Fruit fly (Drosophila melanogaster) whole organism, pupa: ENCODE data around the gene Cyp6d4.

ENCODE experiments used
- CG10348 ChIP-seq: fragments of 200-800 bp; sonication (Bioruptor generic); IDR thresholded peaks from 2 replicates; pipeline ENCODE4 v1.3.6; 2022; ENCODE audit warnings: missing biosample characterization, missing genetic modification characterization
- CG12605 ChIP-seq: fragments of 200-800 bp; sonication (Bioruptor generic); IDR thresholded peaks from 2 replicates; pipeline ENCODE4 v1.3.6; 2022; ENCODE audit warnings: missing biosample characterization, missing genetic modification characterization
- CG13204 ChIP-seq: fragments of 200-800 bp; sonication (Bioruptor generic); optimal IDR thresholded peaks from 2 replicates; lab custom pipeline; 2018; ENCODE audit warnings: missing biosample characterization, mild to moderate bottlenecking, missing genetic modification characterization, moderate library complexity
- CG14655 ChIP-seq: fragments of 200-800 bp; sonication (Bioruptor generic); optimal IDR thresholded peaks from 3 replicates; lab custom pipeline; 2017; ENCODE audit warnings: mild to moderate bottlenecking, missing biosample characterization, missing genetic modification reagents, missing genetic modification characterization
- CG15710 ChIP-seq: fragments of 200-800 bp; sonication (Bioruptor generic); optimal IDR thresholded peaks from 2 replicates; lab custom pipeline; 2018; ENCODE audit warnings: missing biosample characterization, mild to moderate bottlenecking, missing genetic modification characterization, moderate library complexity
- CG17806 ChIP-seq: fragments of 200-800 bp; sonication (Bioruptor generic); optimal IDR thresholded peaks from 2 replicates; lab custom pipeline; 2018; ENCODE audit warnings: missing biosample characterization, mild to moderate bottlenecking, missing genetic modification characterization, moderate library complexity
- CG32121 ChIP-seq: fragments of 200-800 bp; sonication (Bioruptor generic); IDR thresholded peaks from 2 replicates; pipeline ENCODE4 v1.3.6; 2022; ENCODE audit warnings: missing biosample characterization, missing genetic modification characterization
- CG34367 ChIP-seq: fragments of 200-800 bp; sonication (Bioruptor generic); optimal IDR thresholded peaks from 2 replicates; lab custom pipeline; 2018; ENCODE audit warnings: missing biosample characterization, mild to moderate bottlenecking, missing genetic modification characterization
- CG4496 ChIP-seq: fragments of 200-800 bp; sonication (Bioruptor generic); IDR thresholded peaks from 3 replicates; pipeline ENCODE4 v1.3.6; 2022; ENCODE audit warnings: missing biosample characterization, missing genetic modification characterization
- CG8159 ChIP-seq: fragments of 200-800 bp; sonication (Bioruptor generic); optimal IDR thresholded peaks from 3 replicates; lab custom pipeline; 2018; ENCODE audit warnings: missing biosample characterization, mild to moderate bottlenecking, missing genetic modification characterization, moderate library complexity
- CG8301 ChIP-seq: fragments of 200-800 bp; sonication (Bioruptor generic); optimal IDR thresholded peaks from 2 replicates; lab custom pipeline; 2018; ENCODE audit warnings: missing biosample characterization, mild to moderate bottlenecking, missing genetic modification characterization
- CG9948 ChIP-seq: fragments of 200-800 bp; sonication (Bioruptor generic); optimal IDR thresholded peaks from 2 replicates; lab custom pipeline; 2018; ENCODE audit warnings: missing biosample characterization, mild to moderate bottlenecking, missing genetic modification characterization, moderate library complexity
- D1 ChIP-seq: fragments of 200-800 bp; sonication (Bioruptor generic); optimal IDR thresholded peaks from 2 replicates; lab custom pipeline; 2018; ENCODE audit warnings: missing biosample characterization, mild to moderate bottlenecking, missing genetic modification characterization, moderate library complexity
- EcR ChIP-seq: fragments of 200-800 bp; sonication (Bioruptor generic); optimal IDR thresholded peaks from 3 replicates; lab custom pipeline; 2019; ENCODE audit warnings: missing biosample characterization, missing genetic modification characterization, mild to moderate bottlenecking, moderate library complexity, missing genetic modification reagents
- Ets98B ChIP-seq: fragments of 200-800 bp; sonication (Bioruptor generic); IDR thresholded peaks from 2 replicates; pipeline ENCODE4 v1.3.6; 2022; ENCODE audit warnings: missing biosample characterization, missing genetic modification characterization
- Pif1A ChIP-seq: fragments of 200-800 bp; sonication (Bioruptor generic); optimal IDR thresholded peaks from 3 replicates; lab custom pipeline; 2016; ENCODE audit warnings: missing biosample characterization, missing genetic modification characterization
- Pif1B ChIP-seq: fragments of 200-800 bp; sonication (Bioruptor generic); optimal IDR thresholded peaks from 3 replicates; lab custom pipeline; 2016; ENCODE audit warnings: missing biosample characterization, missing genetic modification characterization
- Snoo ChIP-seq: fragments of 200-800 bp; sonication (Bioruptor generic); optimal IDR thresholded peaks from 3 replicates; lab custom pipeline; 2017; ENCODE audit warnings: missing biosample characterization, mild to moderate bottlenecking, missing genetic modification characterization, inconsistent platforms
- fd96Ca ChIP-seq: fragments of 200-800 bp; sonication (Bioruptor generic); IDR thresholded peaks from 3 replicates; pipeline ENCODE4 v1.3.6; 2022; ENCODE audit warnings: missing biosample characterization, missing genetic modification characterization
- gl ChIP-seq: fragments of 200-800 bp; sonication (Bioruptor generic); optimal IDR thresholded peaks from 2 replicates; lab custom pipeline; 2018; ENCODE audit warnings: missing biosample characterization, mild to moderate bottlenecking, missing genetic modification characterization
- rn ChIP-seq: fragments of 200-800 bp; sonication (Bioruptor generic); IDR thresholded peaks from 2 replicates; pipeline ENCODE4 v1.3.6; 2022; ENCODE audit warnings: missing biosample characterization, missing genetic modification characterization

The Cyp6d4 gene

dm6 chr3R:22667284-22667958 lies 30.7 kb upstream of the Cyp6d4 start:
- TF ChIP-seq fd96Ca (GFP tag; lab: Robert Waterston, UW) (peak; percentile 50), CG13204 (GFP tag; lab: Kevin White, UChicago) (peak; percentile 67), CG17806 (peak; percentile 96), Ets98B (GFP tag; lab: Robert Waterston, UW) (peak; percentile 80), CG8301 (tag; lab: Kevin White, UChicago) (peak; percentile 94), Snoo (tag; lab: Kevin White, UChicago) (peak; percentile 92), CG15710 (tag; lab: Kevin White, UChicago) (peak; percentile 95), CG8159 (tag; lab: Kevin White, UChicago) (peak; percentile 99), CG34367 (tag; lab: Kevin White, UChicago) (peak; percentile 91), CG12605 (GFP tag; lab: Robert Waterston, UW) (peak; percentile 73; the same call in 1 of the 2 replicates), D1 (tag; lab: Kevin White, UChicago) (peak; percentile 96), CG32121 (GFP tag; lab: Robert Waterston, UW) (peak; percentile 90), CG4496 (GFP tag; lab: Robert Waterston, UW) (peak; percentile 94; the same call in 2 of the 3 replicates), Pif1B (GFP tag; lab: Kevin White, UChicago) (peak; percentile 91), EcR (GFP tag; lab: Kevin White, UChicago) (peak; percentile 3), Pif1A (GFP tag; lab: Kevin White, UChicago) (peak; percentile 87), rn (GFP tag; lab: Robert Waterston, UW) (peak; percentile 81), CG9948 (tag; lab: Kevin White, UChicago) (peak; percentile 99), gl (tag; lab: Kevin White, UChicago) (peak; percentile 78), CG14655 (GFP tag; lab: Kevin White, UChicago) (peak; percentile 96), CG10348 (GFP tag; lab: Robert Waterston, UW) (peak; percentile 75)

dm6 chr3R:22667959-22668316 lies 30.2 kb upstream of the Cyp6d4 start:
- no peak for TF ChIP-seq CG9948 (tag; lab: Kevin White, UChicago)
- no peak for TF ChIP-seq D1 (tag; lab: Kevin White, UChicago)
- no peak for TF ChIP-seq CG8159 (tag; lab: Kevin White, UChicago)
- no peak for TF ChIP-seq CG10348 (GFP tag; lab: Robert Waterston, UW)
- TF ChIP-seq CG4496 (GFP tag; lab: Robert Waterston, UW) = no peak
- TF ChIP-seq CG15710 (tag; lab: Kevin White, UChicago) = no peak
- no peak for TF ChIP-seq Snoo (tag; lab: Kevin White, UChicago)
- TF ChIP-seq CG8301 (tag; lab: Kevin White, UChicago) = no peak
- TF ChIP-seq Ets98B (GFP tag; lab: Robert Waterston, UW) = no peak
- TF ChIP-seq Pif1B (GFP tag; lab: Kevin White, UChicago) = no peak
- TF ChIP-seq CG13204 (GFP tag; lab: Kevin White, UChicago) = no peak
- no peak for TF ChIP-seq Pif1A (GFP tag; lab: Kevin White, UChicago)
- TF ChIP-seq EcR (GFP tag; lab: Kevin White, UChicago) = no peak
- TF ChIP-seq rn (GFP tag; lab: Robert Waterston, UW) = no peak
- TF ChIP-seq CG12605 (GFP tag; lab: Robert Waterston, UW) = no peak

dm6 chr3R:22668622-22669021 lies 29.5 kb upstream of the Cyp6d4 start:
- TF ChIP-seq CG10348 (GFP tag; lab: Robert Waterston, UW) = no peak
- peak; percentile 11 for TF ChIP-seq CG17806
- TF ChIP-seq gl (tag; lab: Kevin White, UChicago) = no peak
- no peak for TF ChIP-seq D1 (tag; lab: Kevin White, UChicago)
- peak; percentile 67 for TF ChIP-seq CG4496 (GFP tag; lab: Robert Waterston, UW)
- TF ChIP-seq CG8159 (tag; lab: Kevin White, UChicago) = no peak
- peak; percentile 15; the same call in 1 of the 2 replicates for TF ChIP-seq Ets98B (GFP tag; lab: Robert Waterston, UW)
- peak; percentile 22 for TF ChIP-seq CG15710 (tag; lab: Kevin White, UChicago)
- peak; percentile 25 for TF ChIP-seq CG9948 (tag; lab: Kevin White, UChicago)
- TF ChIP-seq CG14655 (GFP tag; lab: Kevin White, UChicago) = peak; percentile 27
- TF ChIP-seq CG34367 (tag; lab: Kevin White, UChicago) = no peak
- no peak for TF ChIP-seq rn (GFP tag; lab: Robert Waterston, UW)
- no peak for TF ChIP-seq fd96Ca (GFP tag; lab: Robert Waterston, UW)
- TF ChIP-seq Snoo (tag; lab: Kevin White, UChicago) = no peak
- TF ChIP-seq CG8301 (tag; lab: Kevin White, UChicago) = no peak
- no peak for TF ChIP-seq CG13204 (GFP tag; lab: Kevin White, UChicago)
- TF ChIP-seq CG32121 (GFP tag; lab: Robert Waterston, UW) = peak; percentile 53; the same call in 1 of the 2 replicates
- peak; percentile 11 for TF ChIP-seq Pif1B (GFP tag; lab: Kevin White, UChicago)
- no peak for TF ChIP-seq EcR (GFP tag; lab: Kevin White, UChicago)
- peak; percentile 39 for TF ChIP-seq Pif1A (GFP tag; lab: Kevin White, UChicago)

dm6 chr3R:22669121-22669520 lies 29.0 kb upstream of the Cyp6d4 start:
- TF ChIP-seq CG12605 (GFP tag; lab: Robert Waterston, UW) (no peak), CG17806 (no peak), CG34367 (tag; lab: Kevin White, UChicago) (no peak), Pif1B (GFP tag; lab: Kevin White, UChicago) (no peak)

dm6 chr3R:22669789-22670426 lies 28.2 kb upstream of the Cyp6d4 start:
- no peak for TF ChIP-seq CG14655 (GFP tag; lab: Kevin White, UChicago)
- TF ChIP-seq D1 (tag; lab: Kevin White, UChicago) = no peak
- no peak for TF ChIP-seq gl (tag; lab: Kevin White, UChicago)
- TF ChIP-seq Pif1B (GFP tag; lab: Kevin White, UChicago) = no peak
- no peak for TF ChIP-seq rn (GFP tag; lab: Robert Waterston, UW)
- no peak for TF ChIP-seq Pif1A (GFP tag; lab: Kevin White, UChicago)
- no peak for TF ChIP-seq CG10348 (GFP tag; lab: Robert Waterston, UW)
- no peak for TF ChIP-seq CG8301 (tag; lab: Kevin White, UChicago)
- TF ChIP-seq CG8159 (tag; lab: Kevin White, UChicago) = no peak
- no peak for TF ChIP-seq CG17806
- TF ChIP-seq CG15710 (tag; lab: Kevin White, UChicago) = no peak
- TF ChIP-seq CG12605 (GFP tag; lab: Robert Waterston, UW) = no peak
- no peak for TF ChIP-seq EcR (GFP tag; lab: Kevin White, UChicago)
- TF ChIP-seq Snoo (tag; lab: Kevin White, UChicago) = no peak
